Worm (Caenorhabditis elegans) whole organism, mixed stage, embryonic: ENCODE measurements around the gene sdz-7.

Experiments
- M03D4.4 ChIP-seq: sonication (generic microtip); optimal IDR thresholded peaks from 2 replicates; lab custom pipeline; 2017; ENCODE audit warnings: mild to moderate bottlenecking, missing genetic modification characterization, missing compliant biosample characterization
- ces-1 ChIP-seq: fragments of 150-350 bp; optimal IDR thresholded peaks from 2 replicates; lab custom pipeline; 2014; ENCODE audit warnings: missing biosample characterization, missing genetic modification reagents, missing genetic modification characterization
- unc-62 ChIP-seq: fragments of 150-350 bp; optimal IDR thresholded peaks from 2 replicates; lab custom pipeline; 2014; ENCODE audit warnings: missing biosample characterization, missing genetic modification reagents, missing genetic modification characterization

DNA sequence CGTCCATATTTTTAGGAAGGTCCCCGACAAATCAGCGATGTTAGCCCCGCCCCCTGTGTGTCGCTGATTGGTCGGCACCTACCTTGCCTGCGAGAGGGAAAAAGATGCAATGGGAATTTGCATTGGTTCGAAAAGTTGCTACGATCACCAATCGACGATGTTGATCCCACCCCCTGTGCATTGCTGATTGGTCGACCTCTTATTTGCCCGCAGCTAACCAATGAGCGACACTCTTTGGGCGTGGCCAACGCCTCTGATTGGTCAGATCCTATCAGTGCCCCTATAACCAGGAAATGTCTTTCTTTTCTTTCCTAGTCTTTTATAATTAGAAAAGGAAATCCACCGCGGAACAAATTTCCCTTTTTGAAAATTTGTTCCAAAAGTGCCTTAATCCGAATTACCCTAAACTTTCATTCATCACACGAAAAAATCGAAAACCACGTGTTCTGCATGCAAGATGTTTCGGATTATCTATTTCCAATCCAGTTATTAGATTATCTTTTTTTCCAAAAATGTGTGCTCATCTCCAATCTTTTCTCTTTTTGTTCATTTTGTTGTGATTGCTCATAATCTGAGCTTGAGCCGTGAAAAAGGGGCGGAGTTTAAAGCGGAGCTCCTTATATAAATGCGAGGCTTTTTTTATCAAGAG is 40.3 kb upstream of the sdz-7 start:
- TF ChIP-seq M03D4.4: no peak
- no peak for TF ChIP-seq ces-1 (GFP tag; lab: Kevin White, UChicago)
- TF ChIP-seq unc-62 (GFP tag; lab: Kevin White, UChicago): no peak
